Worm (Caenorhabditis elegans) whole organism, early embryonic: ENCODE data around the gene C05E11.3.

Experiments
- B0310.2 ChIP-seq: sonication (generic microtip); optimal IDR thresholded peaks from 2 replicates; lab custom pipeline; 2016; ENCODE audit warnings: mild to moderate bottlenecking, missing genetic modification characterization, missing compliant biosample characterization
- F13C5.2 ChIP-seq: sonication (generic microtip); optimal IDR thresholded peaks from 2 replicates; lab custom pipeline; 2017; ENCODE audit warnings: mild to moderate bottlenecking, missing genetic modification characterization, inconsistent platforms, missing compliant biosample characterization
- aly-1 ChIP-seq: sonication (generic microtip); optimal IDR thresholded peaks from 2 replicates; lab custom pipeline; 2016; ENCODE audit warnings: missing genetic modification characterization, missing compliant biosample characterization
- ama-1 ChIP-seq: fragments of 150-350 bp; optimal IDR thresholded peaks from 2 replicates; lab custom pipeline; 2014
- ceh-13 ChIP-seq: fragments of 200-800 bp; sonication (Bioruptor generic); optimal IDR thresholded peaks from 2 replicates; lab custom pipeline; 2018; ENCODE audit warnings: mild to moderate bottlenecking, missing genetic modification characterization, missing compliant biosample characterization
- ceh-36 ChIP-seq: sonication (generic microtip); optimal IDR thresholded peaks from 2 replicates; lab custom pipeline; 2016; ENCODE audit warnings: missing genetic modification characterization, inconsistent platforms, missing compliant biosample characterization
- flt-1 ChIP-seq: fragments of 200-800 bp; sonication (Bioruptor generic); IDR thresholded peaks from 2 replicates; pipeline ENCODE4 v1.3.6; 2022; ENCODE audit warnings: missing genetic modification characterization, missing compliant biosample characterization
- hmbx-1 ChIP-seq: sonication (generic microtip); optimal IDR thresholded peaks from 2 replicates; lab custom pipeline; 2016; ENCODE audit warnings: mild to moderate bottlenecking, missing genetic modification characterization, missing compliant biosample characterization
- hmg-4 ChIP-seq: fragments of 200-800 bp; sonication (Bioruptor generic); optimal IDR thresholded peaks from 2 replicates; lab custom pipeline; 2018; ENCODE audit warnings: mild to moderate bottlenecking, missing genetic modification characterization, missing compliant biosample characterization
- pes-1 ChIP-seq: fragments of 200-800 bp; sonication (Bioruptor generic); IDR thresholded peaks from 2 replicates; pipeline ENCODE4 v1.3.6; 2022; ENCODE audit warnings: missing genetic modification reagents, missing genetic modification characterization, missing compliant biosample characterization
- sea-1 ChIP-seq: fragments of 200-800 bp; sonication (Bioruptor generic); conservative IDR thresholded peaks from 2 replicates; pipeline ENCODE4 v1.3.6; 2022; ENCODE audit warnings: missing genetic modification characterization, missing compliant biosample characterization
- tbx-11 ChIP-seq: fragments of 200-800 bp; sonication (Bioruptor generic); IDR thresholded peaks from 2 replicates; pipeline ENCODE4 v1.3.6; 2022; ENCODE audit warnings: missing genetic modification characterization, missing compliant biosample characterization
- tra-4 ChIP-seq: sonication (generic microtip); optimal IDR thresholded peaks from 2 replicates; lab custom pipeline; 2017; ENCODE audit warnings: missing genetic modification characterization, missing compliant biosample characterization

- no peak for TF ChIP-seq pes-1 (GFP tag; lab: Robert Waterston, UW)
- TF ChIP-seq ceh-36 (tag; lab: Kevin White, UChicago): no peak
- TF ChIP-seq flt-1 (GFP tag; lab: Robert Waterston, UW): no peak
- TF ChIP-seq ama-1 (lab: Kevin White, UChicago): no peak
- TF ChIP-seq tra-4 (tag; lab: Kevin White, UChicago): no peak
- TF ChIP-seq F13C5.2 (tag; lab: Kevin White, UChicago): no peak
- no peak for TF ChIP-seq tbx-11
- no peak for TF ChIP-seq sea-1
- TF ChIP-seq B0310.2 (tag; lab: Kevin White, UChicago): no peak
- no peak for TF ChIP-seq hmbx-1 (tag; lab: Kevin White, UChicago)
- TF ChIP-seq aly-1: no peak
- no peak for TF ChIP-seq hmg-4
- no peak for TF ChIP-seq ceh-13 (GFP tag; lab: Kevin White, UChicago)
Measured at ce11 chrX:4548929-4549328, 29.1 kb upstream of the C05E11.3 start.
